Worm (Caenorhabditis elegans) whole organism, L3 larva: ENCODE measurements around the gene sre-13.

Experiments used
- R02D3.7 ChIP-seq: fragments of 150-350 bp; optimal IDR thresholded peaks from 2 replicates; lab custom pipeline; 2014; ENCODE audit warnings: missing biosample characterization, missing genetic modification characterization
- ZK546.5 ChIP-seq: sonication (generic microtip); optimal IDR thresholded peaks from 2 replicates; lab custom pipeline; 2017; ENCODE audit warnings: missing biosample characterization, missing genetic modification characterization
- ama-1 ChIP-seq: fragments of 150-350 bp; optimal IDR thresholded peaks from 2 replicates; lab custom pipeline; 2018
- ceh-16 ChIP-seq: sonication (generic microtip); optimal IDR thresholded peaks from 2 replicates; lab custom pipeline; 2017; ENCODE audit warnings: missing biosample characterization, missing genetic modification characterization
- ceh-28 ChIP-seq: fragments of 150-350 bp; optimal IDR thresholded peaks from 2 replicates; lab custom pipeline; 2014; ENCODE audit warnings: missing biosample characterization, missing genetic modification reagents, missing genetic modification characterization
- ceh-9 ChIP-seq: sonication (generic microtip); optimal IDR thresholded peaks from 2 replicates; lab custom pipeline; 2018; ENCODE audit warnings: missing biosample characterization, missing genetic modification characterization
- egl-27 ChIP-seq: sonication (generic microtip); optimal IDR thresholded peaks from 4 replicates; lab custom pipeline; 2017; ENCODE audit warnings: missing biosample characterization, missing genetic modification reagents, missing genetic modification characterization
- egl-5 ChIP-seq: fragments of 150-350 bp; optimal IDR thresholded peaks from 2 replicates; lab custom pipeline; 2017; ENCODE audit warnings: missing biosample characterization, missing genetic modification reagents, missing genetic modification characterization, inconsistent platforms
- elt-1 ChIP-seq: fragments of 150-350 bp; optimal IDR thresholded peaks from 2 replicates; lab custom pipeline; 2014; ENCODE audit warnings: missing biosample characterization, missing genetic modification characterization
- elt-3 ChIP-seq, 3 experiments: fragments of 150-350 bp in 1 of 3; sonication (generic microtip) in 2 of 3; optimal IDR thresholded peaks; 2 replicates in 2 of 3; 4 replicates in 1 of 3; lab custom pipeline; 2014 to 2017; ENCODE audit warnings: missing biosample characterization in 3 of 3, missing genetic modification characterization in 3 of 3
- eor-1 ChIP-seq, 2 experiments: fragments of 150-350 bp; optimal IDR thresholded peaks; 2 replicates each; lab custom pipeline; 2014 to 2018; ENCODE audit warnings: missing biosample characterization in 2 of 2, missing genetic modification characterization in 2 of 2
- fkh-10 ChIP-seq: sonication (generic microtip); optimal IDR thresholded peaks from 2 replicates; lab custom pipeline; 2017; ENCODE audit warnings: missing biosample characterization, missing genetic modification reagents, missing genetic modification characterization
- fos-1 ChIP-seq: fragments of 150-350 bp; optimal IDR thresholded peaks from 2 replicates; lab custom pipeline; 2014; ENCODE audit warnings: missing biosample characterization, missing genetic modification characterization
- hmg-11 ChIP-seq: sonication (generic microtip); optimal IDR thresholded peaks from 2 replicates; lab custom pipeline; 2016; ENCODE audit warnings: missing genetic modification characterization, missing compliant biosample characterization
- lin-15B ChIP-seq: fragments of 150-350 bp; optimal IDR thresholded peaks from 2 replicates; lab custom pipeline; 2014; ENCODE audit warnings: missing biosample characterization, missing genetic modification characterization
- lin-39 ChIP-seq: fragments of 150-350 bp; optimal IDR thresholded peaks from 2 replicates; lab custom pipeline; 2018; ENCODE audit warnings: missing biosample characterization, missing genetic modification reagents, missing genetic modification characterization
- mdl-1 ChIP-seq: fragments of 150-350 bp; optimal IDR thresholded peaks from 2 replicates; lab custom pipeline; 2014; ENCODE audit warnings: missing biosample characterization, missing genetic modification characterization
- nfya-1 ChIP-seq: sonication (generic microtip); optimal IDR thresholded peaks from 2 replicates; lab custom pipeline; 2017; ENCODE audit warnings: missing genetic modification characterization, mild to moderate bottlenecking, missing compliant biosample characterization, antibody characterized with exemption, moderate library complexity; ENCODE audit not compliant: insufficient read depth
- nhr-11 ChIP-seq: fragments of 150-350 bp; optimal IDR thresholded peaks from 2 replicates; lab custom pipeline; 2014; ENCODE audit warnings: missing biosample characterization, missing genetic modification characterization
- nhr-12 ChIP-seq: fragments of 150-350 bp; optimal IDR thresholded peaks from 2 replicates; lab custom pipeline; 2014; ENCODE audit warnings: missing biosample characterization, missing genetic modification characterization
- nhr-23 ChIP-seq: fragments of 150-350 bp; optimal IDR thresholded peaks from 2 replicates; lab custom pipeline; 2014; ENCODE audit warnings: missing biosample characterization, missing genetic modification reagents, missing genetic modification characterization
- nhr-25 ChIP-seq: sonication (generic microtip); optimal IDR thresholded peaks from 2 replicates; lab custom pipeline; 2017; ENCODE audit warnings: missing biosample characterization, missing genetic modification characterization
- nhr-28 ChIP-seq: fragments of 150-350 bp; optimal IDR thresholded peaks from 2 replicates; lab custom pipeline; 2014; ENCODE audit warnings: missing biosample characterization, missing genetic modification characterization
- nhr-76 ChIP-seq: fragments of 150-350 bp; sonication (generic microtip); optimal IDR thresholded peaks from 5 replicates; lab custom pipeline; 2014; ENCODE audit warnings: missing biosample characterization, missing genetic modification characterization
- nhr-77 ChIP-seq: fragments of 150-350 bp; optimal IDR thresholded peaks from 2 replicates; lab custom pipeline; 2014; ENCODE audit warnings: missing biosample characterization, missing genetic modification characterization
- pha-4 ChIP-seq: fragments of 150-350 bp; optimal IDR thresholded peaks from 2 replicates; lab custom pipeline; 2014; ENCODE audit warnings: missing biosample characterization, missing genetic modification reagents, missing genetic modification characterization
- sea-2 ChIP-seq: fragments of 150-350 bp; sonication (generic microtip); optimal IDR thresholded peaks from 4 replicates; lab custom pipeline; 2014; ENCODE audit warnings: missing biosample characterization, missing genetic modification reagents, missing genetic modification characterization
- skn-1 ChIP-seq: fragments of 150-350 bp; optimal IDR thresholded peaks from 2 replicates; lab custom pipeline; 2014; ENCODE audit warnings: missing biosample characterization, missing genetic modification characterization
- tbx-2 ChIP-seq: sonication (generic microtip); optimal IDR thresholded peaks from 2 replicates; lab custom pipeline; 2016; ENCODE audit warnings: mild to moderate bottlenecking, missing genetic modification characterization, missing compliant biosample characterization
- unc-39 ChIP-seq: sonication (generic microtip); optimal IDR thresholded peaks from 4 replicates; lab custom pipeline; 2017; ENCODE audit warnings: missing biosample characterization, missing genetic modification characterization
- unc-62 ChIP-seq: fragments of 150-350 bp; sonication (generic microtip); optimal IDR thresholded peaks from 4 replicates; lab custom pipeline; 2014; ENCODE audit warnings: missing biosample characterization, missing genetic modification reagents, missing genetic modification characterization
- zag-1 ChIP-seq: fragments of 150-350 bp; optimal IDR thresholded peaks from 2 replicates; lab custom pipeline; 2014; ENCODE audit warnings: missing biosample characterization, missing genetic modification characterization

Gene sre-13

DNA sequence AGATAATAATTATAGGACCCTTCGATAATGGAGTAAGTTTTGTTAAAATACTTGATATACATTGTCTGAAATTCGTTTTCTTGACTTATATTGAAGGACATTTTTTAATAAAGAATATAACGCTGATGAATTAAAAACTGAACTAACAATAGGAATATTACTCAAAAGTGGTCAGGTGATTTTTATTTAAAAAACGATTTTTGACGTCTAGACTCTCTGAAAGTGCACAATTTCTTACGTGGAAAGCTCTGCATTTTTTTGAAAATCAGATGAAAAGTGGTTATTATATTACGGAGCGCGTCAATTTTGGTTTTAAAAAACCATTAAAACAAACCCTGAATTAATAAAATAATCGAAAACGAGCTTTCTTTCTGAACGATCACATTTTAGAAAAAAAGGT, at the start of gene sre-13:
Gene sre-13 (minus strand): TSS at position 101 of the 400 bp plus-strand sequence.
- TF ChIP-seq ama-1 (no peak), nhr-25 (tag; lab: Kevin White, UChicago) (no peak), nhr-12 (tag; lab: Kevin White, UChicago) (no peak), pha-4 (no peak), nhr-76 (tag; lab: Kevin White, UChicago) (no peak), ceh-28 (tag; lab: Kevin White, UChicago) (no peak), fos-1 (no peak), nhr-28 (no peak), egl-27 (tag; lab: Kevin White, UChicago) (no peak), skn-1 (tag; lab: Kevin White, UChicago) (no peak), eor-1 (tag; optimal IDR thresholded peaks at IDR 0.05; lab: Kevin White, UChicago) (no peak), tbx-2 (tag; lab: Kevin White, UChicago) (no peak), elt-1 (tag; lab: Kevin White, UChicago) (no peak), nhr-23 (tag; lab: Kevin White, UChicago) (no peak), mdl-1 (tag; lab: Kevin White, UChicago) (no peak), ceh-9 (tag; lab: Kevin White, UChicago) (no peak), nfya-1 (tag; lab: Kevin White, UChicago) (no peak), lin-15B (tag; lab: Kevin White, UChicago) (no peak)
- TF ChIP-seq, all 47 proteins: peak for 0

DNA sequence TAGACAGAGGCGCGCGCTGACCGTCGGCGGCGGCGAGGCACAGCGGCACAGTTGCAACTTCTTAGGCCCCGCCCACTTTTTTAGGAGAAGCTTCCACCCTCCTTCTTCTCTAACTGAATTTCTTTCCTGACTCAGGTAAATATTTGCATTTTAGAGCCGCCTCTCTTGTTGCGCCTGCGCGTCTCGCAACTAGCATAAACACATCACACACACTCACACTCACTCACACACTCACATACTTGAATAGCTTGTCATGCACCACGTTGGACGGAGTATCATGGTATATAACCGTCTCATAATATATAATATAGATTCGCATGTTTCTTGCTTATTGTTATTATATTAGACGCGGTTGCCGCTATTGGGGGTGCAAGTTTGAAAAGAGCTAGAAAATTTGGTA, 47.7 kb upstream of the sre-13 start, which contains the start of gene unc-52:
Gene unc-52 (minus strand): TSS at position 80 of the 400 bp plus-strand sequence.
- TF ChIP-seq pha-4 (peak; percentile 76), nhr-23 (tag; lab: Kevin White, UChicago) (no peak), eor-1 (tag; optimal IDR thresholded peaks at IDR 0.05; lab: Kevin White, UChicago) (no peak), ZK546.5 (no peak)

DNA sequence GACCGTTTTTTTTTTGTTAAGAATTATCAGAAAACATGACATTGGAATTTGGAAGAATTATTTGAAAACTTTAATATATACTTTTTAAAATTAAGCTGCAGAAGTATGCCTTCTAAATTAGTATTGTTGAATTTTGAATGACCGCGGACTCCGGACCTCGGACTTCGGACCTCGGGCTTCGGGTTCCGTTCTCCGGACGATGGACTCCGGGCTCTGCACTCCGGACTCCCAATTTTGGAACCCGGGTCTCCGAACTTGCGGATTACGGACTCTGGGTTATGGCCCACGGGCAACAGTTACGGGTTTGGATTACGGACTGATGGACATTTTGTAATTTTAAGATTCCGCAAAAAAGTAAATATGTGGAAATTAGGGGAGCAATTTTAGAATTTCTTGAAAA, 47.0 kb upstream of the sre-13 start:
- no peak for TF ChIP-seq nhr-12 (tag; lab: Kevin White, UChicago)
- TF ChIP-seq sea-2, result no peak
- no peak for TF ChIP-seq nhr-25 (tag; lab: Kevin White, UChicago)
- TF ChIP-seq nhr-77, result no peak
- no peak for TF ChIP-seq nhr-28
- TF ChIP-seq nhr-23 (tag; lab: Kevin White, UChicago), result no peak
- TF ChIP-seq ceh-28 (tag; lab: Kevin White, UChicago), result no peak
- TF ChIP-seq elt-3 (tag; optimal IDR thresholded peaks at IDR 0.05; lab: Kevin White, UChicago), result no peak
- TF ChIP-seq lin-39 (tag; lab: Kevin White, UChicago), result no peak
- TF ChIP-seq fkh-10, result no peak
- TF ChIP-seq hmg-11 (tag; lab: Kevin White, UChicago), result no peak
- TF ChIP-seq ZK546.5, result no peak
- no peak for TF ChIP-seq ceh-16
- no peak for TF ChIP-seq unc-39 (tag; lab: Kevin White, UChicago)
- TF ChIP-seq nhr-11 (tag; lab: Kevin White, UChicago), result no peak
- no peak for TF ChIP-seq unc-62 (GFP tag; lab: Kevin White, UChicago)
- no peak for TF ChIP-seq elt-1 (tag; lab: Kevin White, UChicago)
- TF ChIP-seq ceh-9 (tag; lab: Kevin White, UChicago), result no peak
- TF ChIP-seq ama-1, result no peak
- TF ChIP-seq nfya-1 (tag; lab: Kevin White, UChicago), result no peak

DNA sequence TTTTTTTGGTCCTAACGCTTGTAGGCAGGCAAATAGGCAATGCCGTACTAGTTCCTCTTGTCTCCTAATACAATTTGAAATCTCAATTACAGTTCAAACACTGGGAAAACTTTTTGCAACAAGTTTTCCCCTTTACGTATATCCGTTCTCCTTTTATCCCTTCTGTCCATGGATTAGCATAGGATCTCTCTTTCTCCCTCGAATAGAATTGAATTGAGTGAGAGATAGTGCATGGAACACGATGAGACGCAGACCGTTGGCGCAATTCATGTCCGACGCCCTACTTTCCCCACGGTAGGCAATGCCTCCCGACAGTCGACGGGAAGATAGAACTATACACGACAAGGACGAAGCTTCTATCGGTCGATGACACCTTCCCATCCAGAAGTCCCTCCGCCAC, 41.5 kb upstream of the sre-13 start, which contains the start of gene hhat-1:
Gene hhat-1 (plus strand): TSS at position 301 of the 400 bp plus-strand sequence.
- TF ChIP-seq skn-1 (tag; lab: Kevin White, UChicago) (no peak), nhr-23 (tag; lab: Kevin White, UChicago) (peak; percentile 27)
- TF ChIP-seq, all 47 proteins: peak for 1

DNA sequence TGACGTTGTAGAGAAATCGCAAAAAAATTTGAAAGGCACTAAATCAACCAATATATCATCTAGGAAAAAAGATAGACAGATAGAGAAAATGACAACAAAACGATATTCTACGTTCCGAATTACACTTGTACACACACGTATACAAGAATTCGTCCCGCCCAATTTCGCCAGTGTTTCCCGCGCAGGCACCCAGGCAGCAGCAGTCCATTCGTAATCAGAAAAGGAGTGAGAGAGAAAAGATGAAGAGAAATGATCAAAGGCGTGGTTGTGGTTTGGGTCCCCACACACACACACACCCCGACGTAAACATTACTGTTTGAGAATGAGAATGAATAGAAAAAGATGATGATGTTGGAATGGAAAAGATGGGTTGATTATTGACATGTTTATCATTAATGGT, 37.0 kb upstream of the sre-13 start:
- no peak for TF ChIP-seq nhr-77
- TF ChIP-seq nhr-25 (tag; lab: Kevin White, UChicago), result peak; percentile 40
- TF ChIP-seq nhr-23 (tag; lab: Kevin White, UChicago), result peak; percentile 17
- no peak for TF ChIP-seq elt-3 (tag; optimal IDR thresholded peaks at IDR 0.05; lab: Kevin White, UChicago)

DNA sequence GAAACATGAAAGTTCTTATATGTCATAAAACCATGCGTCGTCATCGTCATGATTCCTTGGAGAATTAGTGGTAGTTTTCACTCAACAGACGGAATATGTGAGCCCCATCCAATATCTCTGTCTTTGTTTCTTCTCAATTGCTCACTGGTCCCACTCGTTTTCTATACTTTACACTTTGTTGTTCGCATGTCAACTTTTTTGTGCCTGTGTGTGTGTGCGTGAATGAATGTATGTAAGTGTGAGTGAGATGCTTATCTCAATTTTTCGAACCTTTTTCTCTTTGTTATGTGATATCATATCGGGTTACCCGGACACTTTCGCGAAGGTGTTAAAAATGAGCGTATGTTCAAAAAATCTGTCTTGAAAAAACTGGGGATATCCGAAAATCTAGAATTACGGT, 35.5 kb upstream of the sre-13 start:
- no peak for TF ChIP-seq R02D3.7
- no peak for TF ChIP-seq lin-15B (tag; lab: Kevin White, UChicago)
- TF ChIP-seq pha-4, result no peak
- peak; percentile 2 for TF ChIP-seq lin-39 (tag; lab: Kevin White, UChicago)
- TF ChIP-seq zag-1 (tag; lab: Kevin White, UChicago), result no peak
- peak; percentile 60 for TF ChIP-seq egl-5 (tag; lab: Kevin White, UChicago)
- TF ChIP-seq nhr-11 (tag; lab: Kevin White, UChicago), result no peak
- TF ChIP-seq nhr-23 (tag; lab: Kevin White, UChicago), result no peak
- no peak for TF ChIP-seq ceh-9 (tag; lab: Kevin White, UChicago)
